Worm (Caenorhabditis elegans): ENCODE measurements around the gene lgmn-1.
A peak's percentile ranks its signal among the peaks of the same experiment; 100 is the strongest.

Gene lgmn-1

ce11 chrV:12505730-12506129, 7.1 kb upstream of the lgmn-1 start:
- no peak for TF ChIP-seq unc-62 (GFP tag; optimal IDR thresholded peaks at IDR 0.05)

DNA sequence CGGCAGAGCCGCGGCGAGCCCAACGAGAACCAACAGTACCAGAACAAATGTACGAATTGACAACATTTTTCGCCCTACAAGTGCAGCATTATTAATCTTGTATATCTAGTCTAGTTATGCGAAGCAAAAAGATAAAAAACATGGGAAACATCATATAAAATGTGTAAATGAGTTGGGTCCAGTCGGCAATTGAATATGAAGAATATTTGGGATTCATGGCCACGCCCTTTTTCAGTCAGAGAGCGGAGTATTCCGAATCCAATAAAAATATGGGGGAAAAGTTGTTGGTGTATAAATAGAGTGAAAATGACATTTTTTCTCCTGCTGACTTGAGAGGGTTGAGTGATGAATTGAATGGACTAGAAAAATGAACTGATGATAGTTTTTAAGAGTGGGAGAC, 6.7 kb upstream of the lgmn-1 start, which contains the start of gene nlp-46:
Gene nlp-46 (minus strand): TSS at position 101 of the 400 bp plus-strand sequence.
- no peak for TF ChIP-seq unc-62 (GFP tag; optimal IDR thresholded peaks at IDR 0.05)

DNA sequence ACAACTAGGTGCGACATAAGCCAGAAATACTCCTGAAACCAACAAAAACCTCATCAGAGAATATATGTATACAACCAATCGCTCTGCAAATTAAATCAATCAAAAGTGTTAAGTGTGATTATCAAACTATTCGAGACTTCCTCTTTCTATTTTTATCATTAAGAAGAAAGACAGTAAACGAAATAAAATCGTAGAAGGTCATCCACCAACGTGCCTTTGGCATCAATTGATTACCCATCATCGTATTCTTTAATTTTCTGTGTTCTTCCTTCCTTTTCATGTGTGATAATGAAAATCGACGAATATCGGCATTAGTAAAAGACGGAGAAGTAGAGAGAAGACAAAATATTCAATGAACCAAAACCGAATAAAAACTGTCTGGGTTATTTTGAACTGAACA, 910 bp upstream of the lgmn-1 start:
- no peak for TF ChIP-seq unc-62 (GFP tag; optimal IDR thresholded peaks at IDR 0.05)

DNA sequence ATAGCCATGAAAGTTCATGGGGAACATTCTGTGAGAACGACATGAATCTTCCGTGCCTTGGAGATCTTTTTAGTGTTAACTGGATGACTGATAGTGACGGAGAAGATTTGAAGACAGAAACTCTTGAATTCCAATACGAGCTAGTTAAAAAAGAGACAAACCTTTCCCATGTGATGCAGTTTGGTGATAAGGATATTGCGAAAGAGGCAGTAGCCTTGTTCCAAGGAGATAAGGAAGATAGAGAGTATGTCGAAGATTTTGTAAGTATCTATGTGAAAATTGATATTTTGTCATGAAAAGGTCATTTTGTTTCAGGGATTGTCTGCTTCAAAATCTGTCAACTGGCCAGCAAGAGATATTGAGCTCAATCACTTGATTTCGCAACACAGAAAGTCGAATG, 1.0 kb downstream of the lgmn-1 start:
- no peak for TF ChIP-seq unc-62 (GFP tag; optimal IDR thresholded peaks at IDR 0.05)

ce11 chrV:12517148-12517547, 4.3 kb downstream of the lgmn-1 start, which contains the start of gene cal-1:
Gene cal-1 (minus strand): TSS chrV:12517248.
- TF ChIP-seq unc-62 (GFP tag; optimal IDR thresholded peaks at IDR 0.05): no peak

- TF ChIP-seq unc-62 (GFP tag; optimal IDR thresholded peaks at IDR 0.05): no peak
These were observed 4.9 kb downstream of the lgmn-1 start for ce11 chrV:12517757-12518156.

DNA sequence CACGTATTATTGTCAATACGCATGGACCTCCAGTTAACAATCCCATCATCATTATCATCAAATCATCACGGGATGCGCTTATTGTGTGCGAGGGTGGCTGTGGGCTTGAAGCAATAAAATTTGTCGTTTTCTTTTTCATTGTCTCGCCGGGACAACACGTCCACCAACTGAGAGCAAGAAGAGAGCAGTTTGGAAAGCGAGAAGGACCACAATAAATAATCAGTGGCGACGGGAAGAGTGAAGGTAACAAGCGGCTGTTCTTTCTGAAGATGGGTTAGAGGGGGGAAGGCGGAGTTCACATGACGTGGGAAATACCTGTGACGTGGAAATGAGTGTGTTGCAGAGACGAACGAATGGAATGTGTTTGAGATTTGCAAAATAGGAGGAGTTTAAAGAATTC, 5.9 kb downstream of the lgmn-1 start:
- no peak for TF ChIP-seq unc-62 (GFP tag; optimal IDR thresholded peaks at IDR 0.05)

- no peak for TF ChIP-seq unc-62 (GFP tag; optimal IDR thresholded peaks at IDR 0.05)
These were observed 10.5 kb downstream of the lgmn-1 start for ce11 chrV:12523356-12523755.

- TF ChIP-seq unc-62 (GFP tag; optimal IDR thresholded peaks at IDR 0.05): no peak
These were observed 12.7 kb downstream of the lgmn-1 start, which contains the start of gene dyf-4 for ce11 chrV:12525526-12525925. Gene dyf-4 (minus strand): TSS chrV:12525738.

ce11 chrV:12526124-12526523, 13.3 kb downstream of the lgmn-1 start:
- TF ChIP-seq unc-62 (GFP tag; optimal IDR thresholded peaks at IDR 0.05): no peak

DNA sequence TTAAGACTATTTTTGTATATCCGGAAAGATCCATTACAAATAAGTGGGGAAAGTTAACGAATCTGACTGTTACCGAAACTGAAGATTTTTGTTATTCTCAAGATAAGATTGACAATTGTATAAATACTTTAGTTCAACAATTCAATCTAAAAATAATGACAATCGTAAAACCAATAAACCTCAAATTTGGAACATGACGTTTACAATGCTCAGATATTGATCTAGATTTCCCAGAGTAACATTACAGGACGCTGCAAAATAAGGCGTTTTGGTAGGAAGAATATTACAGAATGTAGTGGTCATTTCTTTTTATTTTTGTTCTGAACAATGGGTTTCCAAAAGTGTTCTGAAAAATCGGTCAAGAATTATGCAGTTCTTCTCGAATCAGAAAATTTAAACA, 13.9 kb downstream of the lgmn-1 start, which contains the start of gene F45D3.1:
Gene F45D3.1 (plus strand): TSS at position 301 of the 400 bp plus-strand sequence.
- no peak for TF ChIP-seq unc-62 (GFP tag; optimal IDR thresholded peaks at IDR 0.05)

DNA sequence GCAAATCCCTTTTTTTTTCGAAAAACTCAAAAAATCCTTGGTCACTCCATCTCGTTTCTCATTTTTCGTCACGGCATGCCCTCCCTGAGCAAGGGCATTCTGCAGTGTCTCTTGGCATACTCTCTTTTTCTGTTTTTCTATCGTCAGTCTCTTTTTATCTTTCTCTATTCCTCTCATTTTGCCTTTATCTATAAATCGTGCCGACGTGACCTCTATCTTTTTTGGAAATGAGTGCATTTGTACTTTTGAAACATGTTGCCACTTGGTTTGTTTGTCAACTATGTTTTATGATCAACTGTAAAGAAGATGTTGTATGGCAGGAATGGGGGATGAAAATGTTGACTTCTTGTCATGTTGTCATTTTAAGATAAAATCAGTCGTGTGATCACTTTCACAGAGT, 16.1 kb downstream of the lgmn-1 start:
- TF ChIP-seq unc-62 (GFP tag; optimal IDR thresholded peaks at IDR 0.05): no peak

DNA sequence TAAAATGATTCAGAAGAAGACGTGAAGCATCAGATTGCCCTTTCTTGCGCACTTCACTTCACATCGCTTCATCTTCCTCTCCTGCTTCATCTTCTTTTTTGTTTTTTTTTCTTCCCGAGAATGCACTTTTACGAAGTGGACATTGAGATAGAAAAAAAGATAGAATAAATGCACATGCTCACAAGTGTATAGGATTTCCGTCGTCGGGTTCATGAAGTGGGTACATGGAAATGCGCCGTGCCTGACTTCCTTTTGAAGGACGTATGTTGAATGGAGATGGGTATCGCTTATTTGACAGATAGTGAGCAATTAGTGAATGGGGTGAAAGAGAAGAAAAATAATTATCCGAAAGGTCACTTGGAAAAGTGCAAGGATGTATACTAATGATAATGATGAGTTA, 17.3 kb downstream of the lgmn-1 start:
- TF ChIP-seq unc-62 (GFP tag; optimal IDR thresholded peaks at IDR 0.05): no peak

DNA sequence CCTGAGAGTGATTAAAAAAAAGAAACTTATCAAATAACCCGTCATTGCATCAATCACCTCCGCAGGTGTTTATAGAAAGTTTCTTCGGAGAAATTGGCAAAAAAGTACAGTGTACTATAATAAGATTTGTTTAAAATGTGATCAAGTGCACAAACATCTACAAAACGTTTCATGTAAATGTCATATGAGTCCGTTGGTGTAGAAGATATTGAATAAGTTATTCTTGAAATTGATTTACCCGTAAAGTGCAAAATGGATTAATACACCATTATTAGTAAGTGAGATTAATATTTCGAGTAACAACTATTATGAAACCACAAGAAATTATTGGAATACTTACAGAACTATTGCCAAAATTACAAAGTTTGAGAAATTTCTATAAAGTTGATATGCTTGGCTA, 18.2 kb downstream of the lgmn-1 start:
- TF ChIP-seq unc-62 (GFP tag; optimal IDR thresholded peaks at IDR 0.05): no peak

DNA sequence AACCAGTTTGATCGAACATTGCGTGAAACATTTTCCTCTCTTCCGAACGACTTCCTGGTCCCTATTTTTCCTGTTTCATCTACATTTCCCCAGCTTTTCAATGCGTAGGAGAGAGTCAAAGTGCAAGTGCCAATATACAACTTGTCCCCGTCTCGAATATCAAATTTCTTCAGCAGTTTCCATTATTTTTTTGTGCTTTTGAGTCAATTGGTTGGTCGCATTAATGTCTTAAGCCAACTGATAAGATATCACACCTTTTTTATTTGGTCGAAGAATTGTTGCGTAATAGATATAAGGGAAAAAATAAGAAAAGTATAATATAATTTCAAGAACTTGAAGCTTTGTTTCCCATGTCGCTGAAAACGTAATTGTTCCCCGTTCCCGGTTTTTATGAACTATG, 19.5 kb downstream of the lgmn-1 start:
- no peak for TF ChIP-seq unc-62 (GFP tag; optimal IDR thresholded peaks at IDR 0.05)

DNA sequence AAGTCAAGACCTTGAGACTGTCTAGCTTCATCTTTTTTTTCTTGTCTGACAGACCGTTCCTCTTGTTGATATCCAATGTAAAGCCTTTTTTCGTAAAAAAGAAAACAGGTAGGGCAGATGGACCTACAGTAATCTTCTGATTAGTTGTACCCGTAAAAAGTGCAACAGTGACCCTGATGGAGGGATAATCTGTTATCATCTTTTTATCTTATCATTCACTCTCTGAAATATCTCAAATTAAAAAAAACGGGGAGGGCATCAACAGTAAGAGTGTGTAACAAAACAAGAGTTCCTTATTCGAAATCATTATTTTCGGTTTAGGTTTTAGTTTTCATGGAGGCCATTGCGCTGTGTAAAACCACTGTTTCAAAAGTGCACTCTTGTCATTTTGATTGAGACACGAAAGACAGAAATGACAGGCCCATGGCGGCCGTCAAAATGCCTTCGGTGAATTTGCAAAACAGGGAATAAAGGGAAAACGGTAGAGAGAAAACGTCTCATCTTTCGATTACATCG, 20.8 kb downstream of the lgmn-1 start:
- peak; percentile 25 for TF ChIP-seq unc-62 (GFP tag; optimal IDR thresholded peaks at IDR 0.05)

ce11 chrV:12534941-12535340, 22.1 kb downstream of the lgmn-1 start:
- TF ChIP-seq unc-62 (GFP tag; optimal IDR thresholded peaks at IDR 0.05): no peak

ce11 chrV:12536409-12537038, 23.7 kb downstream of the lgmn-1 start:
- TF ChIP-seq unc-62 (GFP tag; optimal IDR thresholded peaks at IDR 0.05): no peak

Measured in whole organism, dauer.